Worm (Caenorhabditis elegans) whole organism, midembryonic: Measurements from ENCODE around the gene srt-34.

ENCODE experiments used
- T22C8.4 ChIP-seq: fragments of 200-800 bp; sonication (Bioruptor generic); IDR thresholded peaks from 2 replicates; pipeline ENCODE4 v1.3.6; 2022; ENCODE audit warnings: missing genetic modification characterization, missing compliant biosample characterization
- cog-1 ChIP-seq: sonication (generic microtip); optimal IDR thresholded peaks from 2 replicates; lab custom pipeline; 2016; ENCODE audit warnings: missing genetic modification characterization, missing compliant biosample characterization
- flt-1 ChIP-seq: fragments of 200-800 bp; sonication (Bioruptor generic); IDR thresholded peaks from 2 replicates; pipeline ENCODE4 v1.3.6; 2022; ENCODE audit warnings: missing genetic modification characterization, missing compliant biosample characterization
- klf-2 ChIP-seq: fragments of 200-800 bp; sonication (Bioruptor generic); conservative IDR thresholded peaks from 2 replicates; pipeline ENCODE4 v1.3.6; 2022; ENCODE audit warnings: missing genetic modification reagents, missing genetic modification characterization, missing compliant biosample characterization
- ref-1 ChIP-seq: fragments of 200-800 bp; sonication (Bioruptor generic); conservative IDR thresholded peaks from 2 replicates; pipeline ENCODE4 v1.3.6; 2022; ENCODE audit warnings: missing genetic modification reagents, missing genetic modification characterization, missing compliant biosample characterization
- tab-1 ChIP-seq: fragments of 200-800 bp; sonication (Bioruptor generic); IDR thresholded peaks from 2 replicates; pipeline ENCODE4 v1.3.6; 2022; ENCODE audit warnings: missing genetic modification characterization, missing compliant biosample characterization
- ztf-23 ChIP-seq: fragments of 200-800 bp; sonication (Bioruptor generic); IDR thresholded peaks from 2 replicates; pipeline ENCODE4 v1.3.6; 2022; ENCODE audit warnings: missing genetic modification reagents, missing genetic modification characterization, missing compliant biosample characterization
- ztf-29 ChIP-seq: fragments of 200-800 bp; sonication (Bioruptor generic); IDR thresholded peaks from 2 replicates; pipeline ENCODE4 v1.3.6; 2022; ENCODE audit warnings: missing genetic modification reagents, missing genetic modification characterization, missing compliant biosample characterization

DNA sequence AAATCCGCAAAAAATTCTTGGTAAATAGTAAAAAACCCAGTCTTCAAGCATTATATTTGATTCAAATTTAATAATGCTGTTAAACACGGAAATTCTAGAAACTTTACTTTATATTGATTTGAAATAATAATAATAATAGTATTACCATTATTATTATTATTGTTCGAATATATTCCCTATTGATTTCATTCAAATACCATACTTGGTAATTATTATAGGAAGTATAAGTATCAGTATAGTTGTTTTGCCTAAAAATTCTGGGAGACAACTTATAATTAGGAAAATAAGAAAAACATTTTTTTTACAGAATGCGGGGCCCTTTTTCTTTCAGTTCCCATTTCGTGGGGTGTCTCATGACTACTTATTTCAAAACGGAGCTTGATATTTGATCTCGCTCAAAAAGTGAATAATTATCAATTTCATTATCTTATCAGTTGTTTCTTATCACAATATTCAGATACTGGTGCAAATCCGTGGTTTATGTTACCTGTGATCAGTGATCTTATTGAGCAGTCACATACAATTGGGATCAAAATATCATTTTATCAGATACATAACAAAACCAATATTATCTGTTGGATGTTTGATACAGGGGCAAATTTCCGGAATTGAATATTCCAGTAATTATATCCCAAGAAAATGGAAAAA lies 30.4 kb upstream of the srt-34 start, which contains the start of gene srj-49:
- TF ChIP-seq T22C8.4 (no peak), tab-1 (GFP tag; lab: Robert Waterston, UW) (no peak), ztf-29 (GFP tag; lab: Robert Waterston, UW) (no peak), flt-1 (no peak), cog-1 (tag; lab: Kevin White, UChicago) (no peak), klf-2 (no peak), ztf-23 (GFP tag; lab: Robert Waterston, UW) (no peak), ref-1 (GFP tag; lab: Robert Waterston, UW) (no peak)
